Worm (Caenorhabditis elegans) whole organism, early embryonic: ENCODE results near the gene Y116F11B.8.

Source experiments
- B0310.2 ChIP-seq: sonication (generic microtip); optimal IDR thresholded peaks from 2 replicates; lab custom pipeline; 2016; ENCODE audit warnings: mild to moderate bottlenecking, missing genetic modification characterization, missing compliant biosample characterization
- F13C5.2 ChIP-seq: sonication (generic microtip); optimal IDR thresholded peaks from 2 replicates; lab custom pipeline; 2017; ENCODE audit warnings: mild to moderate bottlenecking, missing genetic modification characterization, inconsistent platforms, missing compliant biosample characterization
- aly-1 ChIP-seq: sonication (generic microtip); optimal IDR thresholded peaks from 2 replicates; lab custom pipeline; 2016; ENCODE audit warnings: missing genetic modification characterization, missing compliant biosample characterization
- ama-1 ChIP-seq: fragments of 150-350 bp; optimal IDR thresholded peaks from 2 replicates; lab custom pipeline; 2014
- ceh-36 ChIP-seq: sonication (generic microtip); optimal IDR thresholded peaks from 2 replicates; lab custom pipeline; 2016; ENCODE audit warnings: missing genetic modification characterization, inconsistent platforms, missing compliant biosample characterization
- flt-1 ChIP-seq: fragments of 200-800 bp; sonication (Bioruptor generic); IDR thresholded peaks from 2 replicates; pipeline ENCODE4 v1.3.6; 2022; ENCODE audit warnings: missing genetic modification characterization, missing compliant biosample characterization
- hmbx-1 ChIP-seq: sonication (generic microtip); optimal IDR thresholded peaks from 2 replicates; lab custom pipeline; 2016; ENCODE audit warnings: mild to moderate bottlenecking, missing genetic modification characterization, missing compliant biosample characterization
- hmg-4 ChIP-seq: fragments of 200-800 bp; sonication (Bioruptor generic); optimal IDR thresholded peaks from 2 replicates; lab custom pipeline; 2018; ENCODE audit warnings: mild to moderate bottlenecking, missing genetic modification characterization, missing compliant biosample characterization
- scrt-1 ChIP-seq: fragments of 200-800 bp; sonication (Bioruptor generic); IDR thresholded peaks from 2 replicates; pipeline ENCODE4 v1.3.6; 2022; ENCODE audit warnings: missing genetic modification characterization, missing compliant biosample characterization
- tbx-11 ChIP-seq: fragments of 200-800 bp; sonication (Bioruptor generic); IDR thresholded peaks from 2 replicates; pipeline ENCODE4 v1.3.6; 2022; ENCODE audit warnings: missing genetic modification characterization, missing compliant biosample characterization
- tbx-37 ChIP-seq: fragments of 200-800 bp; sonication (Bioruptor generic); conservative IDR thresholded peaks from 2 replicates; pipeline ENCODE4 v1.3.6; 2022; ENCODE audit warnings: missing genetic modification reagents, missing genetic modification characterization, missing compliant biosample characterization

ce11 chrV:19901826-19902225 is 44.4 kb downstream of the Y116F11B.8 start:
- no peak for TF ChIP-seq ama-1 (lab: Kevin White, UChicago)
- no peak for TF ChIP-seq tbx-11 (GFP tag; lab: Robert Waterston, UW)
- no peak for TF ChIP-seq scrt-1
- TF ChIP-seq aly-1 (tag; lab: Kevin White, UChicago): no peak
- TF ChIP-seq flt-1: no peak
- TF ChIP-seq hmg-4: no peak
- TF ChIP-seq F13C5.2: no peak
- no peak for TF ChIP-seq ceh-36
- TF ChIP-seq tbx-37 (GFP tag; lab: Robert Waterston, UW): no peak
- no peak for TF ChIP-seq B0310.2 (tag; lab: Kevin White, UChicago)
- TF ChIP-seq hmbx-1 (tag; lab: Kevin White, UChicago): no peak
